Worm (Caenorhabditis elegans) whole organism, late embryonic: ENCODE data around the gene cdk-12.

ENCODE experiments used
- C38D4.7 ChIP-seq: fragments of 200-800 bp; sonication (Bioruptor generic); optimal IDR thresholded peaks from 2 replicates; lab custom pipeline; 2018; ENCODE audit warnings: mild to moderate bottlenecking, missing genetic modification characterization, moderate library complexity, missing compliant biosample characterization
- Y22D7AL.16 ChIP-seq: sonication (generic microtip); optimal IDR thresholded peaks from 2 replicates; lab custom pipeline; 2016; ENCODE audit warnings: missing genetic modification characterization, missing compliant biosample characterization
- ahr-1 ChIP-seq: sonication (generic microtip); optimal IDR thresholded peaks from 2 replicates; lab custom pipeline; 2016; ENCODE audit warnings: missing genetic modification characterization, missing compliant biosample characterization
- ama-1 ChIP-seq: fragments of 150-350 bp; optimal IDR thresholded peaks from 2 replicates; lab custom pipeline; 2014
- dve-1 ChIP-seq: sonication (generic microtip); optimal IDR thresholded peaks from 2 replicates; lab custom pipeline; 2017; ENCODE audit warnings: antibody characterized with exemption, mild to moderate bottlenecking, missing genetic modification characterization, missing compliant biosample characterization
- elt-2 ChIP-seq: sonication (generic microtip); optimal IDR thresholded peaks from 2 replicates; lab custom pipeline; 2016; ENCODE audit warnings: missing genetic modification reagents, missing genetic modification characterization, missing compliant biosample characterization
- fkh-10 ChIP-seq: fragments of 150-350 bp; optimal IDR thresholded peaks from 2 replicates; lab custom pipeline; 2014; ENCODE audit warnings: missing biosample characterization, missing genetic modification reagents, missing genetic modification characterization
- nfya-1 ChIP-seq: sonication (generic microtip); optimal IDR thresholded peaks from 2 replicates; lab custom pipeline; 2017; ENCODE audit warnings: missing genetic modification characterization, mild to moderate bottlenecking, missing compliant biosample characterization, antibody characterized with exemption, moderate library complexity
- nhr-11 ChIP-seq: fragments of 150-350 bp; optimal IDR thresholded peaks from 2 replicates; lab custom pipeline; 2014; ENCODE audit warnings: missing biosample characterization, missing genetic modification characterization
- pha-4 ChIP-seq: fragments of 150-350 bp; optimal IDR thresholded peaks from 2 replicates; lab custom pipeline; 2018; ENCODE audit warnings: missing biosample characterization, missing genetic modification reagents, missing genetic modification characterization
- pqm-1 ChIP-seq: sonication (generic microtip); optimal IDR thresholded peaks from 2 replicates; lab custom pipeline; 2016; ENCODE audit warnings: missing genetic modification characterization, missing compliant biosample characterization
- rnt-1 ChIP-seq: sonication (generic microtip); optimal IDR thresholded peaks from 2 replicates; lab custom pipeline; 2016; ENCODE audit warnings: missing genetic modification characterization, missing compliant biosample characterization

DNA sequence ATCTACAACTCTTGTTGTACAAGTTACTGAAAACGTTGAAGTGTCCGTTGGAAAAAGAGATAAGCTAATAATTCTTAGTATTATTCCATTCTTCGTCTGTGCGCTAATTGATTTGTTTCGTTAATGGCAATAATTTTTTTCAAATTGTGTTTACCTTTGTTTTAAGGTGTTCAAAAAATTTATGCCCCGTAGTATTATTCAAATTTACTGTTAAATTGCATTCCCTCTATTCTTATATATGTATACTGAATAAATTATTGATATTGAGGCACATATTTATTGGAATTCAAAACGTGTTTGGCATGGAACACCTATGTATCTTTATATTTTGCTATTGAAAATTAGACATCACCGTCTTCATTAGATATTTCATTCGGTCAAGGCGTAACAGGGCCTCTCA is 42.1 kb downstream of the cdk-12 start, which contains the start of gene pals-26:
- TF ChIP-seq nhr-11: no peak
- TF ChIP-seq elt-2: no peak
- TF ChIP-seq rnt-1 (tag; lab: Kevin White, UChicago): no peak
- no peak for TF ChIP-seq ama-1 (lab: Kevin White, UChicago)
- TF ChIP-seq fkh-10 (GFP tag; lab: Kevin White, UChicago): no peak
- TF ChIP-seq pha-4: no peak
- TF ChIP-seq pqm-1: no peak
- no peak for TF ChIP-seq Y22D7AL.16 (tag; lab: Kevin White, UChicago)
- no peak for TF ChIP-seq C38D4.7 (GFP tag; lab: Kevin White, UChicago)
- TF ChIP-seq nfya-1 (tag; lab: Kevin White, UChicago): no peak
- no peak for TF ChIP-seq ahr-1 (tag; lab: Kevin White, UChicago)
- TF ChIP-seq dve-1: no peak
